Worm (Caenorhabditis elegans): ENCODE measurements around the gene F52E1.5.

F52E1.5 gene

DNA sequence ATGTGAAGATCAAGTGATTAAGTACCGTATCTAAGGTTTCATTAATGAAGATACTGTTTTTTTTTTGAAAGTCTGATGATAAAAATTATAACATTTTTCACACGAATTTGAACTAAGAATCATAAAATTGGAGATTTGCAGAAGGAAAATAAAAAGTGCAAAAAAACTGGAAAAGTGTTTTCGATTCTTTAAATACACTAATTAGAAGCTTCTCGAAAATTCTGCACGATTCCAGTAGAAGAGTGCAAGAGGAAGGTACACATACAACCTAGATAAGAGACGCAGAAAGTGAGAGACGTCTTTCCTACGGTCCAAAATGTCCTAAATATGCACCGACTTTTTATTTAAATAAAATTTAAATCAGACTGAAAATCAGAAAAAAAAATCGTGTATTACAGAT, 46.9 kb downstream of the F52E1.5 start:
- TF ChIP-seq sea-2 (GFP tag; optimal IDR thresholded peaks at IDR 0.05): no peak
- peak; percentile 37 for TF ChIP-seq nfya-1 (tag; optimal IDR thresholded peaks at IDR 0.05; ENCODE audit: insufficient read depth)
- TF ChIP-seq pha-4 (tag; optimal IDR thresholded peaks at IDR 0.05): peak; percentile 14
- TF ChIP-seq R02D3.7 (tag; optimal IDR thresholded peaks at IDR 0.05): no peak
- TF ChIP-seq ceh-28 (tag; optimal IDR thresholded peaks at IDR 0.05): no peak

DNA sequence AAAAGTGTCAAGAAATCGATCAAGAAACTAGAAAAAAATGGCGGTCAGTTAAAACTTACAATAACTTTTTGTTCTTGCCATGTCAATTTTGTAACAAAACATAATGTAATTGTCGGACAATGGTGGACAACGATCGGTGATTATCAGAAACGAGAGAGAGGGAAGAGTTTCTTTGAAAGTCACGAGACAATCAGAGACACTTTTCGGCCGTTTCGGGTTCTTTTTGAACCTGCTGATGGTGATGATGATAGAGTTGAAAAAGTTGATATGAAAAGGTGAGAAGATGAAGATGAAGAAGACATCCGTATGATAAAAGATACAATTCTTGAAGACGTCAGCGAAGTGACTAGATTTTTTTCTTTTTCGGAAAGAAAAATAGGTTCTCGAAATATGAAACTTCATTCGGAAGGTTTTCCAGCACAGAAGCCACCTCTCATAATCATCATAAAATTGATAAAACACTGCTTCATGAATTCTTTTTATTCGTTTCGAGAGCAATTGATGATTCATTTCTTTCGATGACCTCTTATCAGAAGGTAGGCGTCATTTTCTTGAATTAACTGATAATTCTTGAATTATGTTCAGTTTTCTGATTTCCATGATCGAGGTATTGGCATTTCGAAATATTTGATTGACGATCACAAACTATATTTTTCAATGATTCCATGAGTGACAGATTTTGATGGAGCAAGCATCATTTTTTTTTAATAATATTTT, 47.6 kb downstream of the F52E1.5 start:
- TF ChIP-seq nhr-11 (tag; optimal IDR thresholded peaks at IDR 0.05): no peak
- peak; percentile 55 for TF ChIP-seq nhr-43 (tag; optimal IDR thresholded peaks at IDR 0.05; ENCODE audit: poor library complexity, severe bottlenecking)
- TF ChIP-seq pha-4 (tag; optimal IDR thresholded peaks at IDR 0.05): no peak
- no peak for TF ChIP-seq skn-1 (tag; optimal IDR thresholded peaks at IDR 0.05)
- TF ChIP-seq nhr-23 (tag; optimal IDR thresholded peaks at IDR 0.05): peak; percentile 37
- TF ChIP-seq nhr-28 (tag; optimal IDR thresholded peaks at IDR 0.05): no peak
- no peak for TF ChIP-seq elt-3 (tag; optimal IDR thresholded peaks at IDR 0.05)
- no peak for TF ChIP-seq ceh-16 (tag; optimal IDR thresholded peaks at IDR 0.05)
- no peak for TF ChIP-seq sea-2 (GFP tag; optimal IDR thresholded peaks at IDR 0.05)
- TF ChIP-seq elt-2 (tag; optimal IDR thresholded peaks at IDR 0.05): peak; percentile 75
- no peak for TF ChIP-seq lin-39 (tag; optimal IDR thresholded peaks at IDR 0.05)
- no peak for TF ChIP-seq lsy-12 (tag; optimal IDR thresholded peaks at IDR 0.05)
- no peak for TF ChIP-seq elt-1 (tag; optimal IDR thresholded peaks at IDR 0.05)
- TF ChIP-seq eor-1 (tag; optimal IDR thresholded peaks at IDR 0.05): no peak
- TF ChIP-seq hmg-11 (tag; optimal IDR thresholded peaks at IDR 0.05): no peak
- TF ChIP-seq ZK546.5 (tag; optimal IDR thresholded peaks at IDR 0.05): no peak
- no peak for TF ChIP-seq daf-12 (tag; optimal IDR thresholded peaks at IDR 0.05)
- TF ChIP-seq fkh-10 (GFP tag; optimal IDR thresholded peaks at IDR 0.05): no peak
- TF ChIP-seq nhr-25 (tag; optimal IDR thresholded peaks at IDR 0.05): peak; percentile 3
- no peak for TF ChIP-seq lin-15B (tag; optimal IDR thresholded peaks at IDR 0.05)
- peak; percentile 23 for TF ChIP-seq pqm-1 (tag; optimal IDR thresholded peaks at IDR 0.05)
- TF ChIP-seq aly-2 (tag; optimal IDR thresholded peaks at IDR 0.05): no peak
- TF ChIP-seq nhr-237 (tag; optimal IDR thresholded peaks at IDR 0.05): no peak
- TF ChIP-seq ztf-11 (tag; optimal IDR thresholded peaks at IDR 0.05): no peak
- no peak for TF ChIP-seq nhr-67 (tag; optimal IDR thresholded peaks at IDR 0.05)
- TF ChIP-seq egl-5 (tag; optimal IDR thresholded peaks at IDR 0.05): no peak
- no peak for TF ChIP-seq snpc-4 (tag; optimal IDR thresholded peaks at IDR 0.05)
- no peak for TF ChIP-seq egl-27 (tag; optimal IDR thresholded peaks at IDR 0.05)
- TF ChIP-seq ceh-9 (tag; optimal IDR thresholded peaks at IDR 0.05): no peak
- TF ChIP-seq ceh-28 (tag; optimal IDR thresholded peaks at IDR 0.05): no peak
- no peak for TF ChIP-seq mml-1 (tag; optimal IDR thresholded peaks at IDR 0.05)
- no peak for TF ChIP-seq tbx-2 (tag; optimal IDR thresholded peaks at IDR 0.05)
- TF ChIP-seq nhr-77 (tag; optimal IDR thresholded peaks at IDR 0.05): no peak
- no peak for TF ChIP-seq ztf-4 (tag; optimal IDR thresholded peaks at IDR 0.05)
- TF ChIP-seq jun-1 (tag; optimal IDR thresholded peaks at IDR 0.05): peak; percentile 7
- no peak for TF ChIP-seq nhr-12 (tag; optimal IDR thresholded peaks at IDR 0.05)
- no peak for TF ChIP-seq ceh-82 (tag; optimal IDR thresholded peaks at IDR 0.05)

DNA sequence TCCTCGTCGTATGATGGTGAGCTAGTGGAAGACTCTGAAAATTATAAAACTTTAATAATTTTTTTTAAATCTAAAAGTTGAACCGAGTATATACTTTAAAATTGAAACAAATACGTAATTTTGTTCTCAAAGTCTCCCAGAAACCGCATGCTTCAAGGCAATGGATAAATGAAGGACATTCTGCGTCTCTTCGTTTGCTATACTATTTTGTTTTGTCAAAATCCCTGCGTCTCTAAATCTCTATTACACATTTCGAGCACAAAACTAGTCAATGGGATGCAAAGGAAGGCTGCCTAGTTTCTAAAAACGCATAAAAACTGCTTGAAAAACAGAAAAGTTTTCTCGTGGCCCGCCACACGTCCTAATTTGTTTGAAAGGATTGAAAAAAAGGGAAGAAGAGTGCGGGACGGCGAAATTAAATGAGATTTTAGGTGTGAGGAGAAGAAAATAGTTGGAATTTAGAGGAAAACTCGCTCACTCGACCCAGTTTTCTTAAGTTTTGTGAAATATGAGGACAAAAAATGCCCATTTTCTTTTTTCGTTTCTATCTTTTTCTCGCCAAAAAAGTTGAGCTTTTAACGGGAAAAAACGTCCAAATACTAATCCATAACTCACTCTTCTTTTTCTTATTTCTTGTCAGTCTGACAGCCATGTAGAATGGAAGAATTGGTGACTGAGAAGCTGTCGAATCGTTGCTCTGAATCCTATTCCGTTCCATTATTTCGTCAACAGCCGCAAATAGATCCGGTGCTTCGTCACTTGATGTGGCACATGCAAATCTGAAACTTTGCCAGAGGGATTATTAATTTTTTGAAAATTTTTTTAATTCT, 49.5 kb downstream of the F52E1.5 start:
- no peak for TF ChIP-seq elt-1 (tag; optimal IDR thresholded peaks at IDR 0.05)
- TF ChIP-seq nhr-76 (tag; optimal IDR thresholded peaks at IDR 0.05): no peak
- no peak for TF ChIP-seq nhr-67 (tag; optimal IDR thresholded peaks at IDR 0.05)
- no peak for TF ChIP-seq sea-2 (GFP tag; optimal IDR thresholded peaks at IDR 0.05)
- no peak for TF ChIP-seq nhr-25 (tag; optimal IDR thresholded peaks at IDR 0.05)
- no peak for TF ChIP-seq elt-2 (tag; optimal IDR thresholded peaks at IDR 0.05)
- TF ChIP-seq ama-1 (optimal IDR thresholded peaks at IDR 0.05): no peak
- TF ChIP-seq egl-5 (tag; optimal IDR thresholded peaks at IDR 0.05): peak; percentile 54
- peak; percentile 54 for TF ChIP-seq hmg-11 (tag; optimal IDR thresholded peaks at IDR 0.05)
- no peak for TF ChIP-seq unc-39 (tag; optimal IDR thresholded peaks at IDR 0.05)
- no peak for TF ChIP-seq pha-4 (tag; optimal IDR thresholded peaks at IDR 0.05)
- TF ChIP-seq ceh-28 (tag; optimal IDR thresholded peaks at IDR 0.05): no peak
- no peak for TF ChIP-seq nhr-77 (tag; optimal IDR thresholded peaks at IDR 0.05)
- TF ChIP-seq nhr-23 (tag; optimal IDR thresholded peaks at IDR 0.05): no peak
- no peak for TF ChIP-seq fkh-10 (GFP tag; optimal IDR thresholded peaks at IDR 0.05)
- TF ChIP-seq aly-2 (tag; optimal IDR thresholded peaks at IDR 0.05): no peak
- no peak for TF ChIP-seq lin-15B (tag; optimal IDR thresholded peaks at IDR 0.05)
- TF ChIP-seq nfya-1 (tag; optimal IDR thresholded peaks at IDR 0.05; ENCODE audit: insufficient read depth): peak; percentile 44
- no peak for TF ChIP-seq egl-27 (tag; optimal IDR thresholded peaks at IDR 0.05)
- no peak for TF ChIP-seq nhr-11 (tag; optimal IDR thresholded peaks at IDR 0.05)
- no peak for TF ChIP-seq mdl-1 (tag; optimal IDR thresholded peaks at IDR 0.05)
- no peak for TF ChIP-seq daf-12 (tag; optimal IDR thresholded peaks at IDR 0.05)
- no peak for TF ChIP-seq ztf-11 (tag; optimal IDR thresholded peaks at IDR 0.05)

Data from whole organism, L3 larva.